Fruit fly (Drosophila melanogaster): Measurements from ENCODE around the gene Nrx-1.

Nrx-1 gene

DNA sequence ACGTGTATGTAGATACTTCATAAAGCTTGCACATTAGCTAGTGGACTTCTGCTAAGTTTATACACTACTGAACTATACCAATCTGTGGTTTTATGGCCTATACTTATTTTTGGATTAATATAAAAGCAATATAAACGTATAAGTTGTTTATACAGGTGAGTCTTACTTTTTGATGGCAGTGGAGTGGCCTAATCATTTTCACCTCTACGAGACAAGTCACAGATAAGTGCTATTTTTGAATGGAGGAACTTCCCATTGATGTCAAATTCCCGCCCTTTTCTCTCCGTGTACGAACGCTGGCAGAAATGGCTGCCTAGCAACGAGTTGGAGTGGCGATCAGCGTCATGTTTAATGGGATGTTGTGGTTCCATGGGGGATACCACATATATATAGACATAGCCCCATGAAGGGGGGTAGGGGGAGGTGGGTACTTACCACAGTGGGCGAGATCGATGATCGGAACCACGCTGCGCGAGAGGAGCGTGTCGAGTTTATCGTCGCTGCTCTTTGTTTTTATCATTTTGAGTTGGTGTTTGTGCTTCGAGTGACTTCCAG is 58.1 kb downstream of the Nrx-1 start (continued):
- TF ChIP-seq Dll (GFP tag; IDR thresholded peaks at IDR 0.05; ENCODE audit: partially characterized antibody) (no peak), D (optimal IDR thresholded peaks at IDR 0.05) (no peak), D (GFP tag; optimal IDR thresholded peaks at IDR 0.05) (no peak), NK7.1 (GFP tag; optimal IDR thresholded peaks at IDR 0.05) (no peak), CG11398 (GFP tag; optimal IDR thresholded peaks at IDR 0.05) (no peak), ham (GFP tag; IDR thresholded peaks at IDR 0.05) (no peak), salm (tag; optimal IDR thresholded peaks at IDR 0.05) (no peak), Jarid2 (GFP tag; optimal IDR thresholded peaks at IDR 0.05) (no peak), CG10267 (tag; optimal IDR thresholded peaks at IDR 0.05) (no peak), CG31441 (GFP tag; IDR thresholded peaks at IDR 0.05) (peak; percentile 35; the same call in 1 of the 2 replicates), zen2 (GFP tag; IDR thresholded peaks at IDR 0.05; ENCODE audit: partially characterized antibody) (no peak), lola (GFP tag; optimal IDR thresholded peaks at IDR 0.05) (peak in 1 of 3 experiments; percentile 12), eve (GFP tag; optimal IDR thresholded peaks at IDR 0.05) (no peak), gro (GFP tag; optimal IDR thresholded peaks at IDR 0.05) (no peak), CG17612 (GFP tag; IDR thresholded peaks at IDR 0.05) (peak; percentile 13; the same call in 1 of the 2 replicates), H15 (GFP tag; IDR thresholded peaks at IDR 0.05) (no peak), aop (GFP tag; IDR thresholded peaks at IDR 0.05) (0 out of 2 replicates have a peak, but pooled peaks have one; percentile 10), Rx (GFP tag; IDR thresholded peaks at IDR 0.05) (0 out of 2 replicates have a peak, but pooled peaks have one; percentile 20), CG9932 (GFP tag; IDR thresholded peaks at IDR 0.05) (no peak), CG7357 (GFP tag; IDR thresholded peaks at IDR 0.05) (no peak), ftz-f1 (GFP tag; optimal IDR thresholded peaks at IDR 0.05) (no peak), CG2875 (GFP tag; optimal IDR thresholded peaks at IDR 0.05) (no peak), CG4854 (GFP tag; optimal IDR thresholded peaks at IDR 0.05) (no peak), ro (GFP tag; IDR thresholded peaks at IDR 0.05) (no peak), NFAT (GFP tag; IDR thresholded peaks at IDR 0.05) (peak; percentile 9; the same call in 1 of the 2 replicates), CG5180 (GFP tag; optimal IDR thresholded peaks at IDR 0.05) (peak; percentile 18), CG12236 (GFP tag; optimal IDR thresholded peaks at IDR 0.05) (no peak), CG7745 (tag; optimal IDR thresholded peaks at IDR 0.05) (no peak), pb (GFP tag; optimal IDR thresholded peaks at IDR 0.05) (no peak), CG9727 (GFP tag; optimal IDR thresholded peaks at IDR 0.05) (peak; percentile 67), Optix (GFP tag; IDR thresholded peaks at IDR 0.05) (peak; percentile 37; the same call in 1 of the 3 replicates), MESR4 (GFP tag; optimal IDR thresholded peaks at IDR 0.05) (no peak), fd3F (GFP tag; optimal IDR thresholded peaks at IDR 0.05) (no peak), chm (GFP tag; IDR thresholded peaks at IDR 0.05) (peak; percentile 62; the same call in 1 of the 2 replicates), crc (GFP tag; optimal IDR thresholded peaks at IDR 0.05) (no peak), pan (optimal IDR thresholded peaks at IDR 0.05) (no peak), pan (GFP tag; optimal IDR thresholded peaks at IDR 0.05 in 1 of 2, IDR thresholded peaks at IDR 0.05 in 1 of 2) (peak in 1 of 2 experiments; percentile 59), CG14667 (GFP tag; IDR thresholded peaks at IDR 0.05) (0 out of 2 replicates have a peak, but pooled peaks have one; percentile 45), fd102C (GFP tag; optimal IDR thresholded peaks at IDR 0.05) (no peak), CG9609 (GFP tag; optimal IDR thresholded peaks at IDR 0.05) (peak; percentile 9), Neu2 (GFP tag; optimal IDR thresholded peaks at IDR 0.05; ENCODE audit: borderline replicate concordance) (no peak), Vsx1 (GFP tag; optimal IDR thresholded peaks at IDR 0.05) (peak; percentile 27), NfI (GFP tag; optimal IDR thresholded peaks at IDR 0.05) (peak; percentile 1), CkIIα-i1 (GFP tag; IDR thresholded peaks at IDR 0.05) (no peak), phol (tag; optimal IDR thresholded peaks at IDR 0.05) (peak; percentile 30), CG15601 (tag; optimal IDR thresholded peaks at IDR 0.05) (no peak), mam (GFP tag; optimal IDR thresholded peaks at IDR 0.05) (peak; percentile 41), Hey (tag; optimal IDR thresholded peaks at IDR 0.05) (no peak), tna (GFP tag; IDR thresholded peaks at IDR 0.05; ENCODE audit: partially characterized antibody) (no peak), Adf1 (GFP tag; IDR thresholded peaks at IDR 0.05) (no peak), sens (GFP tag) (peak; percentile 72)

Data from whole organism, embryonic.